Worm (Caenorhabditis elegans): Measurements from ENCODE around the gene H10E21.4.

ce11 chrIII:33257-33656, 13.8 kb upstream of the H10E21.4 start:
- TF ChIP-seq him-1 (tag; optimal IDR thresholded peaks at IDR 0.05) (no peak), W03F9.2 (tag; optimal IDR thresholded peaks at IDR 0.05) (no peak)
